Fruit fly (Drosophila melanogaster) Kc167 (cell line): ENCODE measurements around the gene htt.

ENCODE experiments used
- Myc ChIP-seq: fragments of >200 bp; optimal IDR thresholded peaks from 2 replicates; lab custom pipeline; 2017; ENCODE audit warnings: missing external identifiers
- Sin3A ChIP-seq: fragments of >200 bp; optimal IDR thresholded peaks from 2 replicates; lab custom pipeline; 2018; ENCODE audit warnings: missing external identifiers
- h ChIP-seq: fragments of >200 bp; optimal IDR thresholded peaks from 3 replicates; lab custom pipeline; 2018; ENCODE audit warnings: missing external identifiers
- insv ChIP-seq: fragments of >200 bp; optimal IDR thresholded peaks from 3 replicates; lab custom pipeline; 2018; ENCODE audit warnings: missing external identifiers
- psq ChIP-seq: fragments of >200 bp; optimal IDR thresholded peaks from 2 replicates; lab custom pipeline; 2017; ENCODE audit warnings: missing external identifiers
- ttk ChIP-seq: sonication (Bioruptor generic); optimal IDR thresholded peaks from 2 replicates; lab custom pipeline; 2017; ENCODE audit warnings: missing external identifiers

DNA sequence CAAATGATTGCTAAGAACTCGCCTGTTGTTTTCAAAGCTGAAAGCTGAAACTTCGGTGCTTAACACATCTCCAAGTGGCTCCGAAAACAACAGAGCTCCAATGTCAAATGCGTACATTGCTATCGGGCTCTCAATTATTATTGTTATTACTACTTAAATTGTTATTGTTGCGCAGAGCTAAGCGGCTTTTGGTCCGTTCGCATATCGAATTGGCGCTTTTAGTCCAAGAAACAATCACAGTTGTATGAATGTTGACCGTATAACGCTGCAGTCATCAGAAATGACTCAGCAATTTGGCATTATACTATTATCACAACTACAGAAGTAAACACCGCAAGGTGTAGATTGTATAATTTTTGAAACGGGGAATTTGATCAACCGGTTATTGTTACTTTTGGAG is 10.5 kb upstream of the htt start:
- no peak for TF ChIP-seq Myc (lab: Kevin White, UChicago)
- no peak for TF ChIP-seq h (lab: Kevin White, UChicago)
- no peak for TF ChIP-seq ttk
- TF ChIP-seq psq (lab: Kevin White, UChicago), result no peak
- no peak for TF ChIP-seq Sin3A
- no peak for TF ChIP-seq insv
